Worm (Caenorhabditis elegans) whole organism, L2 larva: ENCODE results near the gene T12A2.3.

Experiments
- ceh-82 ChIP-seq: fragments of 150-350 bp; optimal IDR thresholded peaks from 2 replicates; lab custom pipeline; 2014; ENCODE audit warnings: missing biosample characterization, missing genetic modification characterization
- elt-1 ChIP-seq: fragments of 150-350 bp; optimal IDR thresholded peaks from 2 replicates; lab custom pipeline; 2014; ENCODE audit warnings: missing biosample characterization, missing genetic modification characterization
- elt-3 ChIP-seq: sonication (generic microtip); optimal IDR thresholded peaks from 2 replicates; lab custom pipeline; 2017; ENCODE audit warnings: missing biosample characterization, missing genetic modification characterization
- nhr-23 ChIP-seq: fragments of 150-350 bp; optimal IDR thresholded peaks from 2 replicates; lab custom pipeline; 2014; ENCODE audit warnings: missing biosample characterization, missing genetic modification reagents, missing genetic modification characterization
- nhr-237 ChIP-seq: fragments of 150-350 bp; optimal IDR thresholded peaks from 2 replicates; lab custom pipeline; 2014; ENCODE audit warnings: missing biosample characterization, missing genetic modification characterization
- snpc-4 ChIP-seq: fragments of 150-350 bp; optimal IDR thresholded peaks from 2 replicates; lab custom pipeline; 2014; ENCODE audit warnings: missing biosample characterization, missing genetic modification characterization
- ztf-4 ChIP-seq: fragments of 150-350 bp; optimal IDR thresholded peaks from 2 replicates; lab custom pipeline; 2014; ENCODE audit warnings: missing biosample characterization, missing genetic modification characterization

ce11 chrIII:6260115-6260514 is 19.5 kb downstream of the T12A2.3 start, which contains the start of gene srg-2:
- TF ChIP-seq ceh-82 (no peak), elt-3 (tag; lab: Kevin White, UChicago) (no peak), elt-1 (tag; lab: Kevin White, UChicago) (no peak), ztf-4 (tag; lab: Kevin White, UChicago) (no peak), nhr-23 (tag; lab: Kevin White, UChicago) (no peak), snpc-4 (tag; lab: Kevin White, UChicago) (no peak), nhr-237 (tag; lab: Kevin White, UChicago) (no peak)
